Worm (Caenorhabditis elegans) whole organism, L1 larva: ENCODE measurements around the gene B0432.8.

Experiments used
- C16A3.4 ChIP-seq: fragments of 150-350 bp; optimal IDR thresholded peaks from 2 replicates; lab custom pipeline; 2014; ENCODE audit warnings: missing biosample characterization, missing genetic modification characterization
- Y116A8C.19 ChIP-seq: sonication (generic microtip); optimal IDR thresholded peaks from 2 replicates; lab custom pipeline; 2016; ENCODE audit warnings: missing compliant biosample characterization, missing genetic modification characterization, borderline replicate concordance
- alr-1 ChIP-seq: fragments of 200-800 bp; sonication (Bioruptor generic); optimal IDR thresholded peaks from 2 replicates; lab custom pipeline; 2018; ENCODE audit warnings: borderline replicate concordance, mild to moderate bottlenecking, missing genetic modification characterization, missing compliant biosample characterization
- aly-2 ChIP-seq: fragments of 150-350 bp; optimal IDR thresholded peaks from 2 replicates; lab custom pipeline; 2014; ENCODE audit warnings: missing biosample characterization, missing genetic modification characterization
- blmp-1 ChIP-seq: fragments of 150-350 bp; optimal IDR thresholded peaks from 2 replicates; lab custom pipeline; 2014; ENCODE audit warnings: missing biosample characterization, missing genetic modification characterization
- ceh-8 ChIP-seq: fragments of 200-800 bp; sonication (Bioruptor generic); optimal IDR thresholded peaks from 2 replicates; lab custom pipeline; 2018; ENCODE audit warnings: mild to moderate bottlenecking, missing genetic modification characterization, moderate library complexity, missing compliant biosample characterization
- ceh-90 ChIP-seq: sonication (generic microtip); optimal IDR thresholded peaks from 2 replicates; lab custom pipeline; 2016; ENCODE audit warnings: missing genetic modification characterization, missing compliant biosample characterization
- efl-1 ChIP-seq, 4 experiments: fragments of 150-350 bp; optimal IDR thresholded peaks in 3 of 4; peaks in 1 of 4; 1 replicate in 1 of 4; 2 replicates in 3 of 4; lab custom pipeline; 2014; ENCODE audit warnings: missing biosample characterization in 2 of 4, missing genetic modification characterization in 2 of 4, missing genetic modification reagents in 2 of 4
- efl-3 ChIP-seq: fragments of 200-800 bp; sonication (Bioruptor generic); optimal IDR thresholded peaks from 2 replicates; lab custom pipeline; 2018; ENCODE audit warnings: mild to moderate bottlenecking, missing genetic modification characterization, missing compliant biosample characterization
- elt-2 ChIP-seq: sonication (generic microtip); optimal IDR thresholded peaks from 2 replicates; lab custom pipeline; 2016; ENCODE audit warnings: missing genetic modification characterization, mild to moderate bottlenecking, inconsistent platforms, missing compliant biosample characterization, missing genetic modification reagents
- elt-3 ChIP-seq, 6 experiments: fragments of 150-350 bp in 1 of 6; sonication (generic microtip); optimal IDR thresholded peaks; 2 replicates each; lab custom pipeline; 2017 to 2018; ENCODE audit warnings: missing biosample characterization in 6 of 6, missing genetic modification characterization in 6 of 6, inconsistent platforms in 1 of 6
- fkh-8 ChIP-seq: sonication (generic microtip); optimal IDR thresholded peaks from 2 replicates; lab custom pipeline; 2016; ENCODE audit warnings: mild to moderate bottlenecking, missing genetic modification characterization, missing compliant biosample characterization
- fos-1 ChIP-seq: fragments of 150-350 bp; optimal IDR thresholded peaks from 2 replicates; lab custom pipeline; 2014; ENCODE audit warnings: missing biosample characterization, missing genetic modification characterization
- hlh-4 ChIP-seq: sonication (generic microtip); optimal IDR thresholded peaks from 2 replicates; lab custom pipeline; 2016; ENCODE audit warnings: mild to moderate bottlenecking, missing genetic modification characterization, missing compliant biosample characterization
- irx-1 ChIP-seq: sonication (generic microtip); optimal IDR thresholded peaks from 2 replicates; lab custom pipeline; 2016; ENCODE audit warnings: missing genetic modification characterization, missing compliant biosample characterization
- jun-1 ChIP-seq: fragments of 150-350 bp; optimal IDR thresholded peaks from 2 replicates; lab custom pipeline; 2014; ENCODE audit warnings: missing biosample characterization, missing genetic modification reagents, missing genetic modification characterization
- lin-35 ChIP-seq, 2 experiments: fragments of 150-350 bp; optimal IDR thresholded peaks; 2 replicates each; lab custom pipeline; 2014; ENCODE audit warnings: missing biosample characterization in 2 of 2, missing genetic modification characterization in 2 of 2, missing genetic modification reagents in 2 of 2
- lin-39 ChIP-seq: fragments of 150-350 bp; optimal IDR thresholded peaks from 2 replicates; lab custom pipeline; 2014; ENCODE audit warnings: missing biosample characterization, missing genetic modification reagents, missing genetic modification characterization
- lsy-2 ChIP-seq, 2 experiments: fragments of 150-350 bp; optimal IDR thresholded peaks; 2 replicates each; lab custom pipeline; 2014; ENCODE audit warnings: missing biosample characterization in 2 of 2, missing genetic modification characterization in 2 of 2
- mab-9 ChIP-seq: fragments of 200-800 bp; sonication (Bioruptor generic); IDR thresholded peaks from 2 replicates; pipeline ENCODE4 v1.3.6; 2022; ENCODE audit warnings: missing genetic modification reagents, missing genetic modification characterization, missing compliant biosample characterization
- mef-2 ChIP-seq: fragments of 150-350 bp; optimal IDR thresholded peaks from 2 replicates; lab custom pipeline; 2014; ENCODE audit warnings: missing biosample characterization, missing genetic modification characterization
- nhr-12 ChIP-seq: sonication (generic microtip); optimal IDR thresholded peaks from 2 replicates; lab custom pipeline; 2017; ENCODE audit warnings: missing biosample characterization, missing genetic modification characterization
- nhr-19 ChIP-seq: fragments of 200-800 bp; sonication (Bioruptor generic); conservative IDR thresholded peaks from 2 replicates; pipeline ENCODE4 v1.3.6; 2022; ENCODE audit warnings: missing genetic modification characterization, missing compliant biosample characterization
- nhr-237 ChIP-seq: fragments of 150-350 bp; optimal IDR thresholded peaks from 2 replicates; lab custom pipeline; 2014; ENCODE audit warnings: missing biosample characterization, missing genetic modification characterization
- nhr-84 ChIP-seq: sonication (generic microtip); optimal IDR thresholded peaks from 2 replicates; lab custom pipeline; 2017; ENCODE audit warnings: missing biosample characterization, missing genetic modification characterization
- nhr-90 ChIP-seq: sonication (generic microtip); optimal IDR thresholded peaks from 2 replicates; lab custom pipeline; 2016; ENCODE audit warnings: mild to moderate bottlenecking, missing genetic modification characterization, missing compliant biosample characterization; ENCODE audit not compliant: poor library complexity
- pqm-1 ChIP-seq: sonication (generic microtip); optimal IDR thresholded peaks from 3 replicates; lab custom pipeline; 2017; ENCODE audit warnings: missing biosample characterization, missing genetic modification characterization
- rnt-1 ChIP-seq: sonication (generic microtip); optimal IDR thresholded peaks from 2 replicates; lab custom pipeline; 2016; ENCODE audit warnings: mild to moderate bottlenecking, missing genetic modification characterization, moderate library complexity, missing compliant biosample characterization
- skn-1 ChIP-seq: fragments of 150-350 bp; optimal IDR thresholded peaks from 2 replicates; lab custom pipeline; 2014; ENCODE audit warnings: missing biosample characterization, missing genetic modification characterization
- snpc-4 ChIP-seq: fragments of 150-350 bp; optimal IDR thresholded peaks from 2 replicates; lab custom pipeline; 2014; ENCODE audit warnings: missing biosample characterization, missing genetic modification characterization
- snu-23 ChIP-seq: sonication (generic microtip); optimal IDR thresholded peaks from 2 replicates; lab custom pipeline; 2016; ENCODE audit warnings: missing genetic modification characterization, missing compliant biosample characterization
- sup-37 ChIP-seq: fragments of 200-800 bp; sonication (Bioruptor generic); optimal IDR thresholded peaks from 2 replicates; lab custom pipeline; 2018; ENCODE audit warnings: mild to moderate bottlenecking, missing genetic modification characterization, missing compliant biosample characterization
- swsn-7 ChIP-seq: sonication (generic microtip); optimal IDR thresholded peaks from 2 replicates; lab custom pipeline; 2016; ENCODE audit warnings: missing genetic modification characterization, missing compliant biosample characterization
- tlp-1 ChIP-seq: fragments of 150-350 bp; optimal IDR thresholded peaks from 2 replicates; lab custom pipeline; 2014; ENCODE audit warnings: missing biosample characterization, missing genetic modification characterization
- unc-130 ChIP-seq: fragments of 150-350 bp; optimal IDR thresholded peaks from 2 replicates; lab custom pipeline; 2017; ENCODE audit warnings: missing biosample characterization, missing genetic modification characterization, inconsistent platforms
- unc-62 ChIP-seq: fragments of 150-350 bp; optimal IDR thresholded peaks from 2 replicates; lab custom pipeline; 2014; ENCODE audit warnings: missing biosample characterization, missing genetic modification reagents, missing genetic modification characterization
- unc-98 ChIP-seq: fragments of 200-800 bp; sonication (Bioruptor generic); IDR thresholded peaks from 2 replicates; pipeline ENCODE4 v1.3.6; 2022; ENCODE audit warnings: missing genetic modification characterization, missing compliant biosample characterization
- xbp-1 ChIP-seq: sonication (generic microtip); optimal IDR thresholded peaks from 2 replicates; lab custom pipeline; 2016; ENCODE audit warnings: missing genetic modification characterization, missing compliant biosample characterization
- ztf-11 ChIP-seq, 2 experiments: sonication (generic microtip); optimal IDR thresholded peaks; 2 replicates each; lab custom pipeline; 2016 to 2017; ENCODE audit warnings: missing genetic modification characterization in 2 of 2, missing biosample characterization in 1 of 2, missing compliant biosample characterization in 1 of 2

B0432.8 gene

DNA sequence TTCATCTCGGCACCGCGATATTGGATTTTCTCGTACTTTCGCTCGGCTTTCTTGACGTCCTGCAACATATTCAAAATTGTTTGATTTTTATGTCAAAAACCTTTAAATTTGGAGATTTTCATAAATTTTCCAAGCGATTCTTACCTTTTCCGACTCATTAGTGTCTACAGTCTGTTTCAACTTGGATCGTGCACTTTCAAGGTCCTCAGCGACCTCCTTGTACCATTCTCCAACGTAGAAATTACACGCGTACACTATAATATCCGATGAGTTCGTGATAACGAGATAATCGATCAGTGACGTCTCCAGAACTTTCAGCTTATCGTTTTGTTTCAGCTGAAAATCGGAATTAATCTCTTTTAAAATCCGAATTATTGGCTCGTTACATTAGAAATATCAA is 30.8 kb downstream of the B0432.8 start:
- no peak for TF ChIP-seq Y116A8C.19
- TF ChIP-seq lin-35 (GFP tag; optimal IDR thresholded peaks at IDR 0.05; lab: Kevin White, UChicago): no peak
- no peak for TF ChIP-seq unc-98 (GFP tag; lab: Robert Waterston, UW)
- no peak for TF ChIP-seq mab-9 (GFP tag; lab: Robert Waterston, UW)
- TF ChIP-seq, all 84 proteins: peak for 0

DNA sequence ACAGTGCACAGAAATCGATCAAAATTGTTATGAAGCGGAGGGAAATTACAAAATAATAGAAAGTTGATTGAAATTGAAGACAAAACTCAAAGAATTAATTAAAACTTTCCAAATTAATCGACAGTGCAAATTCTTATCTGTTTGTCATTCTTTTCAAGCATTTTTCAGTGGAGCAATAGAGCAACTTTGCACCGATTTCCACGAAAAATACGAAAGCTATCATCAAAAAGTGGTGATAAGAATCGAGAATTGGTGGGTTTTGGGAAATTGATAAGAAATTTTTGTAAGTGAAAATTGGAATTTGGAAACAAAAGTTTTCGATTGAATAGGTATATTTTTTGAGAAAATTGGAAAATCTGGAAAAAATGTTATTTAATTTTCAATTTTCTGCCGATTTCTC is 38.5 kb downstream of the B0432.8 start:
- TF ChIP-seq sup-37 (no peak), efl-1 (optimal IDR thresholded peaks at IDR 0.05; lab: Kevin White, UChicago) (peak in 1 of 2 experiments; percentile 7), efl-1 (GFP tag; optimal IDR thresholded peaks at IDR 0.05 in 1 of 2; lab: Kevin White, UChicago) (peak in 1 of 2 experiments; percentile 88), lin-35 (GFP tag; optimal IDR thresholded peaks at IDR 0.05; lab: Kevin White, UChicago) (peak in 1 of 2 experiments; percentile 27), mef-2 (tag; lab: Kevin White, UChicago) (no peak), nhr-84 (tag; lab: Kevin White, UChicago) (no peak), unc-62 (GFP tag; lab: Kevin White, UChicago) (no peak), ceh-8 (GFP tag; lab: Kevin White, UChicago) (no peak), nhr-237 (no peak), unc-130 (no peak), swsn-7 (tag; lab: Kevin White, UChicago) (no peak), elt-2 (tag; lab: Kevin White, UChicago) (peak; percentile 71), nhr-90 (tag; lab: Kevin White, UChicago) (no peak), skn-1 (no peak), snpc-4 (tag; lab: Kevin White, UChicago) (no peak), pqm-1 (tag; lab: Kevin White, UChicago) (peak; percentile 99), efl-3 (GFP tag; lab: Kevin White, UChicago) (no peak), unc-98 (GFP tag; lab: Robert Waterston, UW) (no peak), jun-1 (no peak), ceh-90 (no peak), fos-1 (tag; lab: Kevin White, UChicago) (no peak), nhr-12 (tag; lab: Kevin White, UChicago) (no peak), hlh-4 (tag; lab: Kevin White, UChicago) (no peak)

DNA sequence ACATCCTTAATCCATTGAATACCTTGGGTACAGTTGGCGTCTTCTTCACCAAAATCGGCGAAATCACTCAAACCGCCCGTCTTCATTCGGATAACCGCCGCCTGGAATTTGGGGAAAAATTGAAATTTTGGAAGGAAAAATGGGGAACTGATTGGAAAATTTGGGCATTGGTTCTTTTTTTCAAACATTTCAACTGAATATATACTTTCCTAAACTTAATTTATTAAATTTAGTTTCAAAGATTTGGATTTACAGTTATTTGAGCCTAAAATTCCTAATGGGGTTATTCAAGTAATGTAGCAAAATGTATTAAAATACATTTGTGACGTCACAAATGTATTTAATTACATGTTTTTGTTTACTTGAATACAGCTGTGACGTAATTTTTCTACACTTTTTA is 40.8 kb downstream of the B0432.8 start, which contains the start of gene laat-1:
Gene laat-1, minus strand, starts transcription at position 101 of the 400 bp plus-strand sequence.
- TF ChIP-seq tlp-1 (tag; lab: Kevin White, UChicago) (no peak), fkh-8 (no peak), sup-37 (no peak), nhr-237 (no peak), mab-9 (GFP tag; lab: Robert Waterston, UW) (no peak), irx-1 (tag; lab: Kevin White, UChicago) (no peak), elt-2 (tag; lab: Kevin White, UChicago) (no peak), alr-1 (tag; lab: Kevin White, UChicago) (no peak), C16A3.4 (tag; lab: Kevin White, UChicago) (no peak), nhr-19 (no peak)

DNA sequence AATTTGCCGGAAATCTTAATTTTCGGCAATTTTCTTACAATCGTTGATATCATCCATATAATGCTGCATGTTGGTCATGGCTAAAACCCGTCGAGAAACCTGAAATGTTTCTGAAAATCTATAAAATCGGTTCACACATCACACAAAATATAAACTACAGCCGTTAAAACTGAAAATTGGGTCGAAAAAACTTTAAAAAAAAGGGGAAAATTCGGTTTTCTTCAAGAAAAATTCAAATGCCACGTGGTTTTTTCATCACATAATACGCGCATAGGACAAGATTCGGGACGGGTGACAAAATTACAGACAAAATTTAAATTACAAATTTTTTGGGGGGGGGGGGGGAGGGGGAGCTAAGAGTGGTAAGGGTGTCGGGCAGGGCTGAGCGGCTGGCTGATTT is 45.9 kb downstream of the B0432.8 start, which contains the start of gene Y43H11AL.1:
Gene Y43H11AL.1, minus strand, starts transcription at position 101 of the 400 bp plus-strand sequence.
- TF ChIP-seq Y116A8C.19: no peak
- no peak for TF ChIP-seq ztf-11 (tag; optimal IDR thresholded peaks at IDR 0.05; lab: Kevin White, UChicago)
- no peak for TF ChIP-seq snu-23 (GFP tag; lab: Kevin White, UChicago)
- no peak for TF ChIP-seq lsy-2 (tag; optimal IDR thresholded peaks at IDR 0.05; lab: Kevin White, UChicago)
- TF ChIP-seq xbp-1 (tag; lab: Kevin White, UChicago): no peak
- no peak for TF ChIP-seq fkh-8
- TF ChIP-seq aly-2 (tag; lab: Kevin White, UChicago): no peak
- TF ChIP-seq unc-130: no peak
- TF ChIP-seq blmp-1 (tag; lab: Kevin White, UChicago): no peak
- TF ChIP-seq lin-39 (tag; lab: Kevin White, UChicago): no peak
- no peak for TF ChIP-seq elt-3 (tag; optimal IDR thresholded peaks at IDR 0.05; lab: Kevin White, UChicago)
- no peak for TF ChIP-seq rnt-1
